Fruit fly (Drosophila melanogaster) whole organism: ENCODE data around the gene CG7685.

ENCODE experiments used
- CG8478 ChIP-seq: fragments of >200 bp; optimal IDR thresholded peaks from 2 replicates; lab custom pipeline; 2018; ENCODE audit warnings: inconsistent platforms
- Dll ChIP-seq: fragments of >200 bp; optimal IDR thresholded peaks from 2 replicates; lab custom pipeline; 2017
- EcR ChIP-seq, 2 experiments: fragments of >200 bp; optimal IDR thresholded peaks; 2 replicates each; lab custom pipeline; 2017; ENCODE audit warnings: missing biosample characterization in 2 of 2, missing genetic modification characterization in 2 of 2, missing genetic modification reagents in 2 of 2
- pan ChIP-seq: fragments of >200 bp; optimal IDR thresholded peaks from 2 replicates; lab custom pipeline; 2017
- psq ChIP-seq: fragments of >200 bp; optimal IDR thresholded peaks from 2 replicates; lab custom pipeline; 2017
- usp ChIP-seq: fragments of >200 bp; optimal IDR thresholded peaks from 2 replicates; lab custom pipeline; 2017; ENCODE audit warnings: missing biosample characterization, missing genetic modification characterization, mixed read lengths

The CG7685 gene

DNA sequence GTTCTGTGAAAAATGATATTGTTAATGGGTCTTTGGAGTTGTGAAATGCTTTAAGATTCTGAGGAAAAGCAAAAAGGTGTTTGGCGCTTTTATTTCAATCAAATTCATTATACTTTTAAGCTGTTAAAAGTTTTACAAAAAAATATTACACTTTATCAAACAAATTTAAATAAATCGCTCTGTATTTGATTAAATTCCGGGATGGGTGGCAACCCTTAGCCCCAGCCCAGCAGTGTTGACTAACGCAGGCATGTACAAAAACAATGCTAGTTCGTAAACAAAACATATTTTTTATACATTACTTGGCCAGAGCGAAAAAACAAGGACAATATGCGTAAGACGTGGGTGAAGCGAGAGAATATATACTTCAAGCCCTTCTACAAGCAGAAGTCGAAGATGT lies at the start of gene CG7685:
Gene CG7685 (plus strand): TSS at position 228 of the 400 bp plus-strand sequence.
- TF ChIP-seq pan, result no peak
- no peak for TF ChIP-seq CG8478
- no peak for TF ChIP-seq psq (lab: Kevin White, UChicago)
- TF ChIP-seq Dll, result no peak
- no peak for TF ChIP-seq EcR (GFP tag; optimal IDR thresholded peaks at IDR 0.05; lab: Kevin White, UChicago)
- TF ChIP-seq usp, result no peak

DNA sequence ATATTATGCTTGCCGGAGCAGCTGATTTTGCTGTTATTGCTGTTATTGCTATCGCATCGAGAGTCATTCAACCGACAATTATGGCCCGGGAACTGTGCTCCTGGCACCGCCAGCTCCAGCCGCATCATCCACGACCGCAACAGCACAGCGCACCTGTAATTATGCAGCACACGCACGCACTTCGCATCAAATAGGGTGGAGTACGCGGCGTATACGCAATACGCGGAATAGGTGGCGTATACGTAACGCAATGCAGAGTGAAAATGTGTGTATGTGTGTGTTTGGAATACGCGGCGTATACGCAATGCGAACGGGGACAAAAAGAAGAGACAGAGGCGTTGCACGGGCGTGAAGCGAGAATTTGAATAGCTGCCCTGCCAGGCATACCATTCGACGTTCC lies 49.0 kb upstream of the CG7685 start:
- TF ChIP-seq CG8478, result no peak
- TF ChIP-seq pan, result no peak
- TF ChIP-seq Dll, result no peak
- no peak for TF ChIP-seq psq (lab: Kevin White, UChicago)

DNA sequence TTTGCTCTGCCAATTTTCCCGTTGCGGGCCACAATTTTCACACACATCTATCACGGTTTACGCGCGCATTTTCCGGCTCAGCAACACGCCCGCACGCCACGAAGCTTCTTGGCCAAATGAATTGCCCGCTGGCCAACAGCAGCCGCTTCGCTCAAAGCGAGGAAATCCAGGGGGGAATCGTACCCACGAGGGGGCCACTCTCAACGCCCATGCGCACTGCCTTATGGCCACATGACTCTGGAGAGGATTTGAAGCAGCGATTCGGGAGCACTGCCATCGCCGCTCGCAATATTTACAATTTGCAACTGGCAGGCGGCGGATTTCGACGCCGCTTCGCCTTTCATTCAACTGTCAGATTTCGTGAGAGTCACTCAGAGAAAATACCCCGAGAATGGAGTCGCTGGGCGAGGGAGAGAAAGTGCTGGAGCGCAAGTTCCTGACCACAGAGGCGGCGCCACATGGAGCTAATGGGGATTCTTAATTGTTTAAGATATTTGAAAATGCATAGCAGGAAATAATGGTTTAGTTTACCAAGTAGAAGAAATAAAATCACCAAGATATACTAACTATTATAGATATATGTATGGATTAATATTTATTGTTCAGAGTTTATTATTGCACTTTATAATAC lies 44.0 kb upstream of the CG7685 start, which contains the start of gene CG15803:
Gene CG15803 (minus strand): TSS at position 99 of the 631 bp plus-strand sequence.
- TF ChIP-seq Dll (peak; percentile 61), EcR (GFP tag; optimal IDR thresholded peaks at IDR 0.05; lab: Kevin White, UChicago) (no peak), CG8478 (no peak), psq (lab: Kevin White, UChicago) (no peak)

DNA sequence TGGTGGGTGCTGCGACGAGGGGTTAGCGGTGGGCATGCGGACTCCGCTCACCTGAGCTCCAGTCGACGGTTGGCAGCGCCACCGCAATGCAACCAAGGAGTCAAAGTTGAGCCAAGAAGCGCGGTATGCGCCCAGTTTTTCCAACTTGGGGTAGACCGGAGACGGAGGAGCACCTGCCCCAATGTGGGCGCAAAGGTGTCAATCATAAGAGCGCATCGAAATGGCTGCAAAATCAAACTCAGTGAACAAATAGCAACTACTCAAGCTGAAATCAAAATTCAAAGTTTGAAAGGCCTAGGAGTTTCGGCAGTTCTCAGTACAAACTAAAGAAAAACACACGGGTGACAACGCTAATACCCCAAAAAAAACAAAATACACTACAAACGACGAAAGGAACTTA lies 43.0 kb upstream of the CG7685 start, which contains the start of gene hmw:
Gene hmw (plus strand): TSS at position 301 of the 400 bp plus-strand sequence.
- TF ChIP-seq psq (lab: Kevin White, UChicago), result no peak
- no peak for TF ChIP-seq EcR (GFP tag; optimal IDR thresholded peaks at IDR 0.05; lab: Kevin White, UChicago)
- TF ChIP-seq Dll, result no peak
- TF ChIP-seq pan, result no peak
- no peak for TF ChIP-seq CG8478
- no peak for TF ChIP-seq usp

DNA sequence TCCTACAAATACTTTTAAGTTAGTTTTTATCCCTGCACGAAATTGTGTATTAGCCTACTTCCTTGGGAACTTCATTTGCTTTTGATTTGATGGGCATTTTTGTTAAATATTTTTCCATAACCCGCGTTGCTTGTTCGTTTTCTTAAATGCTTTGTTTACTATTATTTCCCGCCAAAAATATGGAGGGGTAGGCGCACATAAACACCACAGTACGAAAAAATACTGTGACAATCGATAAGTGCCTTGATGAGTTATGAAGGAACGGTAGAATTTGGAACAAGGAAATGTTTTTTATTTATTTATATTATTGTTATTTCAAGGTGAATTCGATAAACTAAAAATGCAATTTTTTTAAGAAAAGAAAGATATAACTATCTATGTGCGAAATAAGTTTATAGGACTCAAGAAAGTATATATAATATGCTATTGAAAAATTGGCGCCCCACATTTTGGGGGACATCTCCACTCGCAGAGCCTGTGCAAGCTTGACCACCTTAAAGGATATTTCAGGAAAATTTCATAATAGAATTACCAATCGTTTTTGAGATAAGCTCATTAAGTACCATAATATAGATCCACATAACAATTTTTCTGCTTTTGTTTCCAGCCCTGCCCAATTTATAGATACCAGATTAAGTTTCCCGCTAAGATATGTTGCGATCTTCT lies 38.6 kb upstream of the CG7685 start, which contains the start of the genes WRNexo and Nup43:
Gene WRNexo (minus strand): TSS at position 185 of the 666 bp plus-strand sequence.
Gene Nup43 (plus strand): TSS at position 661 of the 666 bp plus-strand sequence.
- TF ChIP-seq EcR (GFP tag; optimal IDR thresholded peaks at IDR 0.05; lab: Kevin White, UChicago), result no peak
- no peak for TF ChIP-seq Dll
- TF ChIP-seq usp, result no peak
- TF ChIP-seq CG8478, result no peak
- no peak for TF ChIP-seq pan
- TF ChIP-seq psq (lab: Kevin White, UChicago), result no peak

DNA sequence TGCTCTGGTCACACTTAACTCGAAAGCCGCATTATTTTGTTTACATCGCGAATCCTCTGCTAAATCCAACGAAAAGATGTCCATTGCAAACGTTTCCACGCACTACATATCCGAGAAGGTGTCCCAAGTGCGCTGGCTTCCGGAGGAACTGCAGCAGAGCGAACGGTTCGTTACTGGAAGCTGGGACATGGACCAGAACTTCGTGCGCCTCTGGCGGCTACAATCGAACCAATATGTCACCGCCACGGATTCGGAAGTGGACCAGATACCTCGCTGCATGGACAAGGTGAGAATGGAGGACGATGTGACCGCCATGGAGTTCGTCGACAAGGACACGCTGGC lies 38.1 kb upstream of the CG7685 start:
- TF ChIP-seq CG8478 (no peak), pan (no peak), usp (no peak), EcR (GFP tag; optimal IDR thresholded peaks at IDR 0.05; lab: Kevin White, UChicago) (no peak), Dll (no peak)

DNA sequence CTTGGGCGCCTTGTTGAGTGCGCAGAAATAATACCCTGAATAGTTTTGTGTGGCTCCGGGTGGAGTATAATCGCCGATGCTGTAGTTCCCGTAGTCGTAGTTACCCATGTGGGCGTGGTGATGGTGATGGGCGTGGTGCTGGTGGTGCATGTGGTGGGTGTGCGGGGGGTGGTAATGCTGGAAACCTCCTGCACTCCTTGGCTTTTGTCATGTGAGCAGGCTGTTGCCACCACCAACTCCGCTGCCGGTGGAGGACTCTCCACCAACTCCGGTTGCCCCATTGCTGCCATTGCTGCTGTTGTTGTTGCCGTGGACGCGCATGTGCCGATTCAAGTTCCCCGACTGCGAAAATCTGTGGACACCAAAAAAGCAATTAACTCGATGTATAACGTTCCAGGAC lies 36.1 kb upstream of the CG7685 start:
- no peak for TF ChIP-seq psq (lab: Kevin White, UChicago)
- TF ChIP-seq EcR (GFP tag; optimal IDR thresholded peaks at IDR 0.05; lab: Kevin White, UChicago), result no peak
- no peak for TF ChIP-seq Dll
- TF ChIP-seq pan, result no peak
- TF ChIP-seq usp, result no peak
- TF ChIP-seq CG8478, result no peak

DNA sequence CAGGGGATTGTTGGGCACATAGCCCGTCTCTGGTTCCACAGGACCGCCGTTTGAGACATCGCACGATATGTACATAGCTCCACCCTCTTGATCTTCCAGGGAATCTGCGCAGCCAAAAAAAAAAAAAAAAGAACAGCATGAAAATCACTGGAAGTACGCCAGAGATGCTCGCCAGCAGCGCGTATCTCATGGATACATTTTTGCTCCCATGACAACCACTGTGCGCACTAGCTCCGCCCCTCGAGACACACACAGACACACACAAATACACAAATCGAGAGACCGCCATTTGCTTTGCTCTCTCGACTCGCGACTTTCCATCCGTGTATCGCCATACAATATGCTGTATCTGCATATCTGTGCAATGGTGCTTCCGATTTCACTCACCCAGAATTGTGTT lies 33.4 kb upstream of the CG7685 start:
- no peak for TF ChIP-seq psq (lab: Kevin White, UChicago)
- no peak for TF ChIP-seq Dll
- no peak for TF ChIP-seq EcR (GFP tag; optimal IDR thresholded peaks at IDR 0.05; lab: Kevin White, UChicago)
- no peak for TF ChIP-seq CG8478

DNA sequence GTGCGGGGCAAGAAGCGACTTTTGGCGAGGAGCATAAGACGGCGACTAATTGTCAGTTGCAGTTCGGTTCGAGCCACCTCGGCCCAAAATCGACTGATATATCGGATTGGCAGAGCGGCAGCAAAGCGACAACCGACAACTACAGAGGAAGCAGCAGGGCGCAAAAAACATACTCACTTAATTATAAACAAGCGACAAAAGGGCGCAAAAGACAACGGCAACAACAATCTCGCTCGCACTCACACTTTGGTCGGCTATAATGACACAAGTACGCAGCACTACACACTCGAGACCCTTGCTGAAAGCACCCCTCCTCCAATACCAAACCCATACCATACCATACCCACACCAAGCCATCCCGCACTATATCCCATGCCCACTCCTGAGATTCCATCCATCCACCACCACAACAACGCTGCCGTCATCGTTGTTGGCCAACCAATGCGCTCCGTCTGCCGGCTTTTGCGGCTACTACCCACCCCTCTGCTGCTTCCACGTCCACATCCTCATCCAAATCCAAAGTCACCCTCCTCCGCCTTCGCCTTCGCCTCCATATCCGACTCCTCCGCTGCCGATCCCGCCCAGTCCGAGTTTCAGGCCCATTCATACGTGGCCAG lies 31.9 kb upstream of the CG7685 start, which contains the start of gene gl:
Gene gl (minus strand): TSS at position 51 of the 617 bp plus-strand sequence.
- TF ChIP-seq Dll, result no peak
- no peak for TF ChIP-seq EcR (GFP tag; optimal IDR thresholded peaks at IDR 0.05; lab: Kevin White, UChicago)
- no peak for TF ChIP-seq psq (lab: Kevin White, UChicago)
- no peak for TF ChIP-seq pan
- no peak for TF ChIP-seq CG8478
- TF ChIP-seq usp, result no peak

DNA sequence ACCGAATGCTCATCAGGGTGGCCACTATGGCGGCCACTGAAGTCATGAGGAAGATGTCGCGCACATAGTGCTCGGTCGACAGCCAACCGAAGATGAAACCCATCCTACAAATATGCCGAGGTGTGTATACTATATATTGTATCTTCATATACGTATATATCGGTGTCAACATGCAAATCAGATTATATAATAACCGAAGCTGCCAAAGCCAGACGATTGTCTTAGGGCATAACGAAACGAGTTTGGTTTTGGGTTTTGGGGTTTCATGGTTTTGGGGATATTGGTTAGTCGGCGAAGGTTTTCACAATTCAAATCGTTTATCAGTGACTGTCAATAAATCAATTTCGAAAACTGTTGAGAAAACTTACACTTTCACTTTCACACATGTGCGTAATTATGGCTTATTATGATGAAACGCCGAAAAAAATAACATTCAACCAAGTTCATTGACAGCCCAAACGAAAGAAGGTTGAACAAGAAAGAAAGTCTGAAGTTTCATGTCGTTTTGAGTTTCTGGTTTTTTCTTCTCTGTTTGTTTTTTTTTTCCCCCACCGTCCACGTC lies 24.4 kb upstream of the CG7685 start:
- no peak for TF ChIP-seq pan
- TF ChIP-seq psq (lab: Kevin White, UChicago), result no peak
- no peak for TF ChIP-seq usp

DNA sequence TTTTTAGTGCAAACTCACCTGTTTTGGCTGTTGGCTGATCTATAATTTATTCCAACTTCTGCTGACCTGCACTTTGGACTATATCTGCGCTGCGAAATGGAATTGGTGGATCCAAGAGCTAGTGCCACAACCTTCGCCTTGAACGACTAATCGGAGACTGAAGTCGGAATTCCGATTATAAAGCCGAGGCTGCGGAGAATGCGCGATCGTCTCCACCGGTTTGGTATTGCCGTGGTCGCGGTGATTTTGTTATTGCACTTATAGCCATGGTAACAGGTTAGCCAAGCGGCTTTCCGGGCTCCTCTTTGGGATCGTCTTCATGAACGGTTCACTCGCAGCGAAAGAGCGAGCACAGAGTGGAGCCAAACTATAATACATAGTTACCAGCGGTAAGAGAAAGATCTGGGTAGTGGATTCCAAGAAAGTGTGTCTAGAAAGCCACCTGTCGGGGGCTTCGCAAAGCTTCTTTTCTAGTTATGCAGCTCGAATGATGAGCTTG lies 23.7 kb upstream of the CG7685 start, which contains the start of gene CG7675:
Gene CG7675 (minus strand): TSS at position 165 of the 499 bp plus-strand sequence.
- TF ChIP-seq Dll, result no peak
- TF ChIP-seq psq (lab: Kevin White, UChicago), result no peak
- TF ChIP-seq CG8478, result no peak
- TF ChIP-seq usp, result no peak
- no peak for TF ChIP-seq EcR (GFP tag; optimal IDR thresholded peaks at IDR 0.05; lab: Kevin White, UChicago)
- no peak for TF ChIP-seq pan

DNA sequence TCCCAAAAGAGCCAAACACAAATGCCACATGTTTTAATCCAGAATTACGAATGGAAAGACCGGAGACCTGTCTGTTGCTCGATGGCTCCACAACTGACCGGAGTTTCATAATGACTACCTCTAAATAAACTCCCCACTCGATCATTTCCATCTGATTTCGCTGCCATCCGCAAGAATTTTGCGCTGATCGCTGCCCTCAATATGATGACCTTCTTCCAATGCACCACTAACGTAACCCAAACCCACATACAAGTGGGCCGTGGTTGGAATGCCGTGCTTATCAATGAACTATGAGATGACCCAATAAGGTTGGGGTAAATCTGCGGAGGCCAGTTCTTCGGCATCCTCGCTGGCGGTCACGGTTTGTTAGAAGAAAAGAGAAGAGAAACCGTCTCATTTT lies 19.8 kb upstream of the CG7685 start, which contains the start of gene CG14309:
Gene CG14309 (minus strand): TSS at position 101 of the 400 bp plus-strand sequence.
- no peak for TF ChIP-seq pan
- no peak for TF ChIP-seq CG8478
- no peak for TF ChIP-seq usp

DNA sequence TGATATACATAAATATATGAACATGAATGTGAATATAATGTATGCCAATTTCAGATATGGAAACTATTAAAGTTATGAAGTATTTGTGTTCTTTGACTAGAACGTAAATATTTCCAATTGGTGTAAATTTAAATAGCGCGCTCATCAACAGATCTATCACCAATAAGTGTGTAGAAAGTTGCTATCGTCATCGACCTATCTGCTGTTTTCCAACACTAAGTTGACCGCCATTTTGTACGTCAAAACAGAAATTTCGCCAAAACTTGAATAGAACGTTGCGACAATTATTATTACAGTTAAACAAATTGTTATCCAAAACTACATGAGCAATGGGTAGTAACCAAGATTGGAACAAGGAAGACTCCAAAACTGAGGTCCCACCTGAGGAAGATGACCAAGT lies 19.1 kb upstream of the CG7685 start, which contains the start of gene cona:
Gene cona (plus strand): TSS at position 236 of the 400 bp plus-strand sequence.
- TF ChIP-seq usp (no peak), pan (no peak), CG8478 (no peak), EcR (GFP tag; optimal IDR thresholded peaks at IDR 0.05; lab: Kevin White, UChicago) (no peak), Dll (no peak), psq (lab: Kevin White, UChicago) (no peak)
